Fruit fly (Drosophila melanogaster): ENCODE measurements around the gene CG5412.
A peak's percentile ranks its signal among the peaks of the same experiment; 100 is the strongest.

CG5412 gene

DNA sequence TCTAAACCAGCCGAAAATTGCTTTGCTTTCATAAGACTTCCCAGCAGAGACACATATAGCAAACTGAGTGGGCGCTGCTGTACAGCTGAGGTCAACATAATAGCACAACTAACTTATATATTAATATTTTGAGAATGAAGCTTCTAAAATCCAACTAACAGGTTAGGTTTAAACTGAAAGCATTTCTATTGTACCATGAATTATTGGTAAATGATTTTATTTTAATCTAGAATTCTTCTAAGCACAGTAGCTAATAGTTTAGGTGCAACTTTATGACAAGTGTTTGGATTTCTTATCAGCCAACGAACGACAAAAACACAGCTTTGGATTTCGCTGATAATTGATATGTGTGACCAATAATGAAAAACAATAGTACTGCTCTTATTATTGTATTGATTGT is 21.8 kb upstream of the CG5412 start (continued):
- TF ChIP-seq CG13775 (GFP tag; optimal IDR thresholded peaks at IDR 0.05): no peak
- TF ChIP-seq CG3838 (GFP tag; optimal IDR thresholded peaks at IDR 0.05): no peak
- no peak for TF ChIP-seq mld (GFP tag; IDR thresholded peaks at IDR 0.05; ENCODE audit: partially characterized antibody)
- no peak for TF ChIP-seq Mrtf (GFP tag; IDR thresholded peaks at IDR 0.05)
- TF ChIP-seq CG11560 (tag; IDR thresholded peaks at IDR 0.05): peak; percentile 47; the same call in 1 of the 3 replicates
- TF ChIP-seq Fer1 (GFP tag; optimal IDR thresholded peaks at IDR 0.05): peak; percentile 74
- TF ChIP-seq CrebB (tag; optimal IDR thresholded peaks at IDR 0.05): no peak
- no peak for TF ChIP-seq Nf-YB (GFP tag; optimal IDR thresholded peaks at IDR 0.05)
- TF ChIP-seq CG2678 (tag; optimal IDR thresholded peaks at IDR 0.05): peak; percentile 87
- no peak for TF ChIP-seq pan (optimal IDR thresholded peaks at IDR 0.05)
- TF ChIP-seq pan (GFP tag; optimal IDR thresholded peaks at IDR 0.05 in 1 of 2, IDR thresholded peaks at IDR 0.05 in 1 of 2): peak in 1 of 2 experiments; percentile 76
- TF ChIP-seq hth (optimal IDR thresholded peaks at IDR 0.05): no peak
- TF ChIP-seq crc (GFP tag; optimal IDR thresholded peaks at IDR 0.05): no peak
- no peak for TF ChIP-seq Mes4 (GFP tag; optimal IDR thresholded peaks at IDR 0.05)
- TF ChIP-seq CG31388 (GFP tag; optimal IDR thresholded peaks at IDR 0.05): no peak
- no peak for TF ChIP-seq CG8765 (GFP tag; IDR thresholded peaks at IDR 0.05)
- no peak for TF ChIP-seq CG11723 (GFP tag; optimal IDR thresholded peaks at IDR 0.05)
- peak; percentile 2 for TF ChIP-seq PHDP (tag; optimal IDR thresholded peaks at IDR 0.05)
- TF ChIP-seq CG16813 (GFP tag; IDR thresholded peaks at IDR 0.05; ENCODE audit: partially characterized antibody): no peak
- no peak for TF ChIP-seq CG3163 (GFP tag; optimal IDR thresholded peaks at IDR 0.05)
- no peak for TF ChIP-seq pb (GFP tag; optimal IDR thresholded peaks at IDR 0.05)
- no peak for TF ChIP-seq luna (GFP tag; optimal IDR thresholded peaks at IDR 0.05)
- TF ChIP-seq dmrt99B (tag; optimal IDR thresholded peaks at IDR 0.05): peak; percentile 57
- no peak for TF ChIP-seq TFAM (GFP tag; optimal IDR thresholded peaks at IDR 0.05)
- no peak for TF ChIP-seq CG16863 (GFP tag; optimal IDR thresholded peaks at IDR 0.05)
- no peak for TF ChIP-seq sima (GFP tag; optimal IDR thresholded peaks at IDR 0.05)
- TF ChIP-seq BEAF-32 (GFP tag; optimal IDR thresholded peaks at IDR 0.05): no peak
- TF ChIP-seq Gug (GFP tag; IDR thresholded peaks at IDR 0.05): no peak
- TF ChIP-seq Oaz (GFP tag; IDR thresholded peaks at IDR 0.05): no peak
- no peak for TF ChIP-seq CG9609 (GFP tag; optimal IDR thresholded peaks at IDR 0.05)
- no peak for TF ChIP-seq Usf (GFP tag; optimal IDR thresholded peaks at IDR 0.05)
- TF ChIP-seq CG9817 (tag; optimal IDR thresholded peaks at IDR 0.05): no peak
- peak; percentile 65 for TF ChIP-seq Hmr (GFP tag; optimal IDR thresholded peaks at IDR 0.05)
- peak; percentile 7 for TF ChIP-seq CG1792 (GFP tag; optimal IDR thresholded peaks at IDR 0.05)
- no peak for TF ChIP-seq ac (GFP tag; optimal IDR thresholded peaks at IDR 0.05)
- TF ChIP-seq CG1832 (GFP tag; optimal IDR thresholded peaks at IDR 0.05): no peak
- no peak for TF ChIP-seq CG18619 (GFP tag; optimal IDR thresholded peaks at IDR 0.05)
- no peak for TF ChIP-seq CG2875 (GFP tag; optimal IDR thresholded peaks at IDR 0.05)
- TF ChIP-seq Blimp-1 (GFP tag; optimal IDR thresholded peaks at IDR 0.05): peak; percentile 43
- TF ChIP-seq CG9437 (GFP tag; optimal IDR thresholded peaks at IDR 0.05): no peak
- TF ChIP-seq ATbp (GFP tag; optimal IDR thresholded peaks at IDR 0.05): no peak
- no peak for TF ChIP-seq CG3847 (GFP tag; IDR thresholded peaks at IDR 0.05)
- TF ChIP-seq stwl (tag; optimal IDR thresholded peaks at IDR 0.05): no peak
- peak; percentile 14 for TF ChIP-seq Meics (GFP tag; optimal IDR thresholded peaks at IDR 0.05)
- TF ChIP-seq Asciz (GFP tag; optimal IDR thresholded peaks at IDR 0.05): peak; percentile 34
- TF ChIP-seq gce (GFP tag; IDR thresholded peaks at IDR 0.05): no peak
- TF ChIP-seq ro (GFP tag; IDR thresholded peaks at IDR 0.05): no peak; the same call in 1 of the 2 replicates
- TF ChIP-seq slbo (GFP tag; IDR thresholded peaks at IDR 0.05): no peak
- TF ChIP-seq HLH54F (GFP tag; optimal IDR thresholded peaks at IDR 0.05): no peak
- TF ChIP-seq Spps (tag; optimal IDR thresholded peaks at IDR 0.05): no peak
- no peak for TF ChIP-seq Scr (GFP tag; IDR thresholded peaks at IDR 0.05; ENCODE audit: partially characterized antibody)
- no peak for TF ChIP-seq Kr (GFP tag; optimal IDR thresholded peaks at IDR 0.05)

Measured in whole organism, embryonic.